Worm (Caenorhabditis elegans) whole organism, late embryonic: ENCODE data around the gene mab-10.

ENCODE experiments used
- K09A11.1 ChIP-seq: sonication (generic microtip); optimal IDR thresholded peaks from 2 replicates; lab custom pipeline; 2017; ENCODE audit warnings: antibody characterized with exemption, mild to moderate bottlenecking, missing genetic modification characterization, missing compliant biosample characterization; ENCODE audit not compliant: insufficient read depth
- Y22D7AL.16 ChIP-seq: sonication (generic microtip); optimal IDR thresholded peaks from 2 replicates; lab custom pipeline; 2016; ENCODE audit warnings: missing genetic modification characterization, missing compliant biosample characterization
- ahr-1 ChIP-seq: sonication (generic microtip); optimal IDR thresholded peaks from 2 replicates; lab custom pipeline; 2016; ENCODE audit warnings: missing genetic modification characterization, missing compliant biosample characterization
- ama-1 ChIP-seq: fragments of 150-350 bp; optimal IDR thresholded peaks from 2 replicates; lab custom pipeline; 2014
- ceh-14 ChIP-seq: sonication (generic microtip); optimal IDR thresholded peaks from 2 replicates; lab custom pipeline; 2016; ENCODE audit warnings: missing genotype, missing genetic modification characterization, missing compliant biosample characterization
- ceh-19 ChIP-seq: fragments of 200-800 bp; sonication (Bioruptor generic); optimal IDR thresholded peaks from 2 replicates; lab custom pipeline; 2018; ENCODE audit warnings: mild to moderate bottlenecking, missing genetic modification characterization, missing compliant biosample characterization
- ceh-2 ChIP-seq: sonication (generic microtip); optimal IDR thresholded peaks from 2 replicates; lab custom pipeline; 2016; ENCODE audit warnings: missing genotype, missing genetic modification characterization, missing compliant biosample characterization
- ceh-22 ChIP-seq: sonication (generic microtip); optimal IDR thresholded peaks from 2 replicates; lab custom pipeline; 2017; ENCODE audit warnings: missing biosample characterization, missing genetic modification characterization
- ceh-30 ChIP-seq: fragments of 150-350 bp; optimal IDR thresholded peaks from 2 replicates; lab custom pipeline; 2014; ENCODE audit warnings: missing biosample characterization, missing genetic modification characterization
- ceh-31 ChIP-seq: sonication (generic microtip); optimal IDR thresholded peaks from 2 replicates; lab custom pipeline; 2016; ENCODE audit warnings: missing genetic modification characterization, missing compliant biosample characterization
- ceh-34 ChIP-seq: sonication (generic microtip); optimal IDR thresholded peaks from 2 replicates; lab custom pipeline; 2016; ENCODE audit warnings: mild to moderate bottlenecking, missing genetic modification characterization, missing compliant biosample characterization
- ceh-9 ChIP-seq: sonication (generic microtip); optimal IDR thresholded peaks from 2 replicates; lab custom pipeline; 2016; ENCODE audit warnings: mild to moderate bottlenecking, missing genetic modification characterization, inconsistent platforms, missing compliant biosample characterization
- dmd-4 ChIP-seq: sonication (generic microtip); optimal IDR thresholded peaks from 2 replicates; lab custom pipeline; 2016; ENCODE audit warnings: borderline replicate concordance, missing genetic modification characterization, missing compliant biosample characterization
- dve-1 ChIP-seq: sonication (generic microtip); optimal IDR thresholded peaks from 2 replicates; lab custom pipeline; 2017; ENCODE audit warnings: antibody characterized with exemption, mild to moderate bottlenecking, missing genetic modification characterization, missing compliant biosample characterization
- ets-4 ChIP-seq: sonication (generic microtip); optimal IDR thresholded peaks from 2 replicates; lab custom pipeline; 2016; ENCODE audit warnings: missing genetic modification characterization, missing compliant biosample characterization
- eyg-1 ChIP-seq: sonication (generic microtip); optimal IDR thresholded peaks from 2 replicates; lab custom pipeline; 2016; ENCODE audit warnings: missing genotype, missing genetic modification characterization, missing compliant biosample characterization
- fkh-10 ChIP-seq: fragments of 150-350 bp; optimal IDR thresholded peaks from 2 replicates; lab custom pipeline; 2014; ENCODE audit warnings: missing biosample characterization, missing genetic modification reagents, missing genetic modification characterization
- fkh-6 ChIP-seq: sonication (generic microtip); optimal IDR thresholded peaks from 2 replicates; lab custom pipeline; 2016; ENCODE audit warnings: missing genetic modification characterization, missing compliant biosample characterization
- gmeb-2 ChIP-seq: sonication (generic microtip); optimal IDR thresholded peaks from 2 replicates; lab custom pipeline; 2016; ENCODE audit warnings: missing genetic modification characterization, inconsistent platforms, missing compliant biosample characterization
- hlh-30 ChIP-seq: sonication (generic microtip); optimal IDR thresholded peaks from 2 replicates; lab custom pipeline; 2017; ENCODE audit warnings: antibody characterized with exemption, missing genetic modification characterization, missing compliant biosample characterization; ENCODE audit not compliant: insufficient read depth
- hlh-8 ChIP-seq: sonication (generic microtip); optimal IDR thresholded peaks from 2 replicates; lab custom pipeline; 2016; ENCODE audit warnings: missing genotype, missing genetic modification characterization, missing compliant biosample characterization
- lim-6 ChIP-seq: sonication (generic microtip); optimal IDR thresholded peaks from 2 replicates; lab custom pipeline; 2016; ENCODE audit warnings: missing genetic modification characterization, missing compliant biosample characterization
- lin-11 ChIP-seq: fragments of 200-800 bp; sonication (Bioruptor generic); optimal IDR thresholded peaks from 2 replicates; lab custom pipeline; 2018; ENCODE audit warnings: mild to moderate bottlenecking, missing genetic modification characterization, missing compliant biosample characterization
- madf-2 ChIP-seq: sonication (generic microtip); optimal IDR thresholded peaks from 2 replicates; lab custom pipeline; 2017; ENCODE audit warnings: missing genetic modification characterization, missing compliant biosample characterization
- mec-3 ChIP-seq: sonication (generic microtip); optimal IDR thresholded peaks from 2 replicates; lab custom pipeline; 2016; ENCODE audit warnings: borderline replicate concordance, missing genetic modification characterization, missing compliant biosample characterization
- nfya-1 ChIP-seq: sonication (generic microtip); optimal IDR thresholded peaks from 2 replicates; lab custom pipeline; 2017; ENCODE audit warnings: missing genetic modification characterization, mild to moderate bottlenecking, missing compliant biosample characterization, antibody characterized with exemption, moderate library complexity
- nhr-232 ChIP-seq: sonication (generic microtip); optimal IDR thresholded peaks from 2 replicates; lab custom pipeline; 2016; ENCODE audit warnings: missing genetic modification characterization, missing compliant biosample characterization
- npax-4 ChIP-seq: sonication (generic microtip); optimal IDR thresholded peaks from 2 replicates; lab custom pipeline; 2016; ENCODE audit warnings: missing genetic modification characterization, missing compliant biosample characterization
- pag-3 ChIP-seq: sonication (generic microtip); optimal IDR thresholded peaks from 2 replicates; lab custom pipeline; 2016; ENCODE audit warnings: missing compliant biosample characterization, missing genetic modification characterization, borderline replicate concordance
- pax-1 ChIP-seq: fragments of 150-350 bp; optimal IDR thresholded peaks from 2 replicates; lab custom pipeline; 2014; ENCODE audit warnings: missing biosample characterization, missing genetic modification characterization
- pha-2 ChIP-seq: sonication (generic microtip); optimal IDR thresholded peaks from 2 replicates; lab custom pipeline; 2017; ENCODE audit warnings: mild to moderate bottlenecking, missing genetic modification characterization, missing compliant biosample characterization
- pros-1 ChIP-seq: fragments of 150-350 bp; optimal IDR thresholded peaks from 2 replicates; lab custom pipeline; 2014; ENCODE audit warnings: missing biosample characterization, missing genetic modification reagents, missing genetic modification characterization
- ref-2 ChIP-seq: sonication (generic microtip); optimal IDR thresholded peaks from 2 replicates; lab custom pipeline; 2016; ENCODE audit warnings: missing genetic modification characterization, missing compliant biosample characterization
- sdc-2 ChIP-seq: sonication (generic microtip); optimal IDR thresholded peaks from 2 replicates; lab custom pipeline; 2016; ENCODE audit warnings: missing genotype, missing genetic modification characterization, missing compliant biosample characterization
- sox-4 ChIP-seq: sonication (generic microtip); optimal IDR thresholded peaks from 2 replicates; lab custom pipeline; 2017; ENCODE audit warnings: mild to moderate bottlenecking, missing genetic modification characterization, inconsistent platforms, missing compliant biosample characterization
- syd-9 ChIP-seq: sonication (generic microtip); optimal IDR thresholded peaks from 2 replicates; lab custom pipeline; 2016; ENCODE audit warnings: mild to moderate bottlenecking, missing genetic modification characterization, moderate library complexity, missing compliant biosample characterization
- tbx-2 ChIP-seq: sonication (generic microtip); optimal IDR thresholded peaks from 2 replicates; lab custom pipeline; 2016; ENCODE audit warnings: missing genetic modification characterization, missing compliant biosample characterization
- unc-3 ChIP-seq, 2 experiments: fragments of 200-800 bp in 1 of 2; sonication (Bioruptor generic) in 1 of 2; sonication (generic microtip) in 1 of 2; conservative IDR thresholded peaks in 1 of 2; optimal IDR thresholded peaks in 1 of 2; 2 replicates each; pipeline versions ENCODE4 v1.3.6 to Lab custom; 2016 to 2022; ENCODE audit warnings: missing compliant biosample characterization in 2 of 2, missing genetic modification characterization in 2 of 2, missing genetic modification reagents in 1 of 2
- unc-42 ChIP-seq: sonication (generic microtip); optimal IDR thresholded peaks from 2 replicates; lab custom pipeline; 2016; ENCODE audit warnings: missing genotype, missing genetic modification characterization, missing compliant biosample characterization
- unc-86 ChIP-seq: sonication (generic microtip); optimal IDR thresholded peaks from 2 replicates; lab custom pipeline; 2016; ENCODE audit warnings: missing genetic modification characterization, missing compliant biosample characterization
- ztf-16 ChIP-seq: sonication (generic microtip); optimal IDR thresholded peaks from 2 replicates; lab custom pipeline; 2017; ENCODE audit warnings: missing genetic modification characterization, missing compliant biosample characterization

The mab-10 gene

ce11 chrII:10502491-10503063, 25.3 kb upstream of the mab-10 start, which contains the start of gene myrf-1 (continued):
- TF ChIP-seq dve-1 (tag; lab: Kevin White, UChicago) = peak; percentile 18
- TF ChIP-seq mec-3 (tag; lab: Kevin White, UChicago) = no peak
- TF ChIP-seq unc-86 (tag; lab: Kevin White, UChicago) = peak; percentile 36
- TF ChIP-seq pha-2 (tag; lab: Kevin White, UChicago) = no peak
- no peak for TF ChIP-seq ztf-16 (tag; lab: Kevin White, UChicago)
- no peak for TF ChIP-seq ahr-1 (tag; lab: Kevin White, UChicago)
- no peak for TF ChIP-seq npax-4 (tag; lab: Kevin White, UChicago)
- peak; percentile 94 for TF ChIP-seq tbx-2
- TF ChIP-seq ceh-31 (tag; lab: Kevin White, UChicago) = peak; percentile 88
- no peak for TF ChIP-seq gmeb-2 (tag; lab: Kevin White, UChicago)
- TF ChIP-seq madf-2 = peak; percentile 6
- TF ChIP-seq lin-11 (tag; lab: Kevin White, UChicago) = peak; percentile 28
- peak; percentile 70 for TF ChIP-seq syd-9
- no peak for TF ChIP-seq ama-1
- TF ChIP-seq ref-2 (tag; lab: Kevin White, UChicago) = peak; percentile 87
- TF ChIP-seq ceh-22 (tag; lab: Kevin White, UChicago) = no peak
- no peak for TF ChIP-seq fkh-10 (GFP tag; lab: Kevin White, UChicago)
- peak; percentile 40 for TF ChIP-seq nhr-232 (tag; lab: Kevin White, UChicago)

ce11 chrII:10504729-10505128, 23.2 kb upstream of the mab-10 start:
- TF ChIP-seq ceh-34 (tag; lab: Kevin White, UChicago) = no peak
- TF ChIP-seq dmd-4 = no peak
- TF ChIP-seq Y22D7AL.16 (tag; lab: Kevin White, UChicago) = no peak
- no peak for TF ChIP-seq ceh-2 (tag; lab: Kevin White, UChicago)
- no peak for TF ChIP-seq nhr-232 (tag; lab: Kevin White, UChicago)
- TF ChIP-seq hlh-30 (tag; lab: Kevin White, UChicago) = no peak
- TF ChIP-seq ref-2 (tag; lab: Kevin White, UChicago) = no peak

ce11 chrII:10505949-10506348, 21.9 kb upstream of the mab-10 start:
- no peak for TF ChIP-seq hlh-30 (tag; lab: Kevin White, UChicago)
- no peak for TF ChIP-seq ceh-9 (tag; lab: Kevin White, UChicago)
- no peak for TF ChIP-seq nfya-1 (tag; lab: Kevin White, UChicago)
- TF ChIP-seq unc-42 (tag; lab: Kevin White, UChicago) = no peak
- no peak for TF ChIP-seq syd-9
- no peak for TF ChIP-seq unc-3 (GFP tag; conservative IDR thresholded peaks at IDR 0.05; lab: Robert Waterston, UW)
- no peak for TF ChIP-seq unc-3 (tag; optimal IDR thresholded peaks at IDR 0.05; lab: Kevin White, UChicago)
- no peak for TF ChIP-seq ceh-30
- no peak for TF ChIP-seq ceh-22 (tag; lab: Kevin White, UChicago)
- no peak for TF ChIP-seq sdc-2
- no peak for TF ChIP-seq hlh-8 (tag; lab: Kevin White, UChicago)
- no peak for TF ChIP-seq ceh-2 (tag; lab: Kevin White, UChicago)
- TF ChIP-seq lim-6 = no peak
- TF ChIP-seq sox-4 = no peak
- TF ChIP-seq K09A11.1 (tag; lab: Kevin White, UChicago) = no peak
- TF ChIP-seq eyg-1 (tag; lab: Kevin White, UChicago) = no peak

ce11 chrII:10507906-10508305, 20.0 kb upstream of the mab-10 start:
- TF ChIP-seq pax-1 (tag; lab: Kevin White, UChicago) (no peak), ceh-2 (tag; lab: Kevin White, UChicago) (no peak), ceh-19 (GFP tag; lab: Kevin White, UChicago) (no peak), K09A11.1 (tag; lab: Kevin White, UChicago) (no peak), ceh-34 (tag; lab: Kevin White, UChicago) (no peak), ets-4 (tag; lab: Kevin White, UChicago) (no peak), ref-2 (tag; lab: Kevin White, UChicago) (no peak), ceh-14 (tag; lab: Kevin White, UChicago) (no peak), fkh-6 (tag; lab: Kevin White, UChicago) (no peak), lim-6 (no peak), pros-1 (tag; lab: Kevin White, UChicago) (no peak), madf-2 (no peak), pag-3 (tag; lab: Kevin White, UChicago) (no peak)
